Fruit fly (Drosophila melanogaster) whole organism, embryonic: ENCODE results near the gene RapGAP1.

Experiments used
- CG14014 ChIP-seq: fragments of 200-800 bp; sonication (Bioruptor generic); IDR thresholded peaks from 2 replicates; pipeline ENCODE4 v1.3.6; 2022; ENCODE audit warnings: missing biosample characterization, missing genetic modification characterization
- Six4 ChIP-seq: fragments of 200-800 bp; sonication (Bioruptor generic); optimal IDR thresholded peaks from 2 replicates; lab custom pipeline; 2016; ENCODE audit warnings: missing biosample characterization, missing genetic modification characterization

DNA sequence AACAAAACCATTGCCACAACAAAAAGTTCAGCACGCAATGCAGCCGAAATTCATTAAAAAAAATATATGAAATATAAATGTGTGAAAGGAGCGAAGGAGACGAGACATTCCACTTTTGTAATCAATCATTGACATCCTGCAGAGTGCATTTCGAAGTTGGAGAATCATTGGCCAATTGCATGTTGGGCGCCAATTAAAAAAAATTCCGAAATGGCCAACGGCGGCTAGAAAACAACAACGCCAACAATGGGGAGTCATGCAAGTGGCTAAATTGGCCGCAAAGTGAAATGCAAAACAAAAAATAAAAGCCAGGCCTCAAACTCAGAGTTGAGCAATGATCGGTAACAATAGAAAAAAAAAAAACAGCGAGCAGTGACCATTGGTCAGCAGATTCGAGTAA, 70.3 kb downstream of the RapGAP1 start:
- TF ChIP-seq Six4 (GFP tag; lab: Kevin White, UChicago) (no peak), CG14014 (GFP tag; lab: Robert Waterston, UW) (no peak)
